Worm (Caenorhabditis elegans): Measurements from ENCODE around the gene srw-76.

DNA sequence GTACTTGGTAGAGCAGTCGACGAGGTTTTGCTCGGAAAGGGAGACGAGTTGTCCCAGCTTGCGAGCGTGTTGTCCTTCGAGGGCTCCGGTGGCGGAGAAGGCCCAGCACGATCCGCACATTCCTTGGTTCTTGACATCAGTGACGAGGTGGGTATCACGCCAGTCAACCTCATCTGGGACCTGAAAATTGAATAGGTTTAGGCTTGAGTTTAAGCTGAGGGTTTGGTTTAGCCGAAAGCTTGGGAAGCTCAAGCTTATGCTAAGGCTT lies 44.4 kb downstream of the srw-76 start:
- TF ChIP-seq ceh-2 (tag; optimal IDR thresholded peaks at IDR 0.05): no peak
- no peak for TF ChIP-seq ztf-16 (tag; optimal IDR thresholded peaks at IDR 0.05)
- no peak for TF ChIP-seq rnt-1 (tag; optimal IDR thresholded peaks at IDR 0.05)
- TF ChIP-seq elt-4 (tag; optimal IDR thresholded peaks at IDR 0.05): peak; percentile 20
- no peak for TF ChIP-seq ceh-9 (tag; optimal IDR thresholded peaks at IDR 0.05)
- no peak for TF ChIP-seq ceh-31 (tag; optimal IDR thresholded peaks at IDR 0.05)
- TF ChIP-seq ama-1 (optimal IDR thresholded peaks at IDR 0.05): no peak
